Worm (Caenorhabditis elegans) whole organism, L1 larva: Measurements from ENCODE around the gene F58G1.2.

ENCODE experiments used
- C34B4.2 ChIP-seq: sonication (generic microtip); optimal IDR thresholded peaks from 2 replicates; lab custom pipeline; 2017; ENCODE audit warnings: mild to moderate bottlenecking, missing genetic modification characterization, missing compliant biosample characterization
- F16B12.6 ChIP-seq: fragments of 150-350 bp; optimal IDR thresholded peaks from 2 replicates; lab custom pipeline; 2014; ENCODE audit warnings: missing biosample characterization, missing genetic modification characterization
- aly-2 ChIP-seq: fragments of 150-350 bp; optimal IDR thresholded peaks from 2 replicates; lab custom pipeline; 2014; ENCODE audit warnings: missing biosample characterization, missing genetic modification characterization
- ama-1 ChIP-seq: fragments of 150-350 bp; optimal IDR thresholded peaks from 2 replicates; lab custom pipeline; 2014
- ceh-63 ChIP-seq: fragments of 200-800 bp; sonication (Bioruptor generic); optimal IDR thresholded peaks from 2 replicates; lab custom pipeline; 2018; ENCODE audit warnings: mild to moderate bottlenecking, missing genetic modification characterization, missing compliant biosample characterization
- ceh-82 ChIP-seq, 3 experiments: fragments of 150-350 bp in 1 of 3; sonication (generic microtip) in 2 of 3; optimal IDR thresholded peaks; 2 replicates each; lab custom pipeline; 2014 to 2017; ENCODE audit warnings: missing biosample characterization in 3 of 3, missing genetic modification characterization in 3 of 3
- ceh-90 ChIP-seq: sonication (generic microtip); optimal IDR thresholded peaks from 2 replicates; lab custom pipeline; 2016; ENCODE audit warnings: missing genetic modification characterization, missing compliant biosample characterization
- dsc-1 ChIP-seq: sonication (generic microtip); optimal IDR thresholded peaks from 2 replicates; lab custom pipeline; 2016; ENCODE audit warnings: mild to moderate bottlenecking, missing genetic modification characterization, missing compliant biosample characterization
- egl-13 ChIP-seq: sonication (generic microtip); optimal IDR thresholded peaks from 2 replicates; lab custom pipeline; 2016; ENCODE audit warnings: missing genotype, missing genetic modification reagents, missing genetic modification characterization, missing compliant biosample characterization
- egl-27 ChIP-seq, 2 experiments: fragments of 150-350 bp in 1 of 2; sonication (generic microtip); optimal IDR thresholded peaks; 3 replicates each; lab custom pipeline; 2017 to 2018; ENCODE audit warnings: missing biosample characterization in 2 of 2, missing genetic modification characterization in 2 of 2, missing genetic modification reagents in 2 of 2
- elt-2 ChIP-seq: sonication (generic microtip); optimal IDR thresholded peaks from 2 replicates; lab custom pipeline; 2016; ENCODE audit warnings: missing genetic modification characterization, mild to moderate bottlenecking, inconsistent platforms, missing compliant biosample characterization, missing genetic modification reagents
- elt-3 ChIP-seq, 6 experiments: fragments of 150-350 bp in 1 of 6; sonication (generic microtip); optimal IDR thresholded peaks; 2 replicates each; lab custom pipeline; 2017 to 2018; ENCODE audit warnings: missing biosample characterization in 6 of 6, missing genetic modification characterization in 6 of 6, inconsistent platforms in 1 of 6
- ets-5 ChIP-seq: fragments of 200-800 bp; sonication (Bioruptor generic); IDR thresholded peaks from 2 replicates; pipeline ENCODE4 v1.3.6; 2022; ENCODE audit warnings: missing genetic modification characterization, missing compliant biosample characterization
- fkh-4 ChIP-seq: sonication (generic microtip); optimal IDR thresholded peaks from 2 replicates; lab custom pipeline; 2016; ENCODE audit warnings: missing compliant biosample characterization, missing genetic modification characterization, borderline replicate concordance
- fkh-8 ChIP-seq: sonication (generic microtip); optimal IDR thresholded peaks from 2 replicates; lab custom pipeline; 2016; ENCODE audit warnings: mild to moderate bottlenecking, missing genetic modification characterization, missing compliant biosample characterization
- grh-1 ChIP-seq: fragments of 200-800 bp; sonication (Bioruptor generic); IDR thresholded peaks from 2 replicates; pipeline ENCODE4 v1.3.6; 2022; ENCODE audit warnings: missing genetic modification reagents, missing genetic modification characterization, missing compliant biosample characterization
- isw-1 ChIP-seq: fragments of 200-800 bp; sonication (Bioruptor generic); IDR thresholded peaks from 2 replicates; pipeline ENCODE4 v1.3.6; 2022; ENCODE audit warnings: missing genetic modification characterization, missing compliant biosample characterization
- jun-1 ChIP-seq: fragments of 150-350 bp; optimal IDR thresholded peaks from 2 replicates; lab custom pipeline; 2014; ENCODE audit warnings: missing biosample characterization, missing genetic modification reagents, missing genetic modification characterization
- lin-39 ChIP-seq: fragments of 150-350 bp; optimal IDR thresholded peaks from 2 replicates; lab custom pipeline; 2014; ENCODE audit warnings: missing biosample characterization, missing genetic modification reagents, missing genetic modification characterization
- lir-3 ChIP-seq: sonication (generic microtip); optimal IDR thresholded peaks from 2 replicates; lab custom pipeline; 2016; ENCODE audit warnings: mild to moderate bottlenecking, missing genetic modification characterization, moderate library complexity, missing compliant biosample characterization; ENCODE audit not compliant: poor library complexity
- lsy-2 ChIP-seq, 2 experiments: fragments of 150-350 bp; optimal IDR thresholded peaks; 2 replicates each; lab custom pipeline; 2014; ENCODE audit warnings: missing biosample characterization in 2 of 2, missing genetic modification characterization in 2 of 2
- mab-9 ChIP-seq: fragments of 200-800 bp; sonication (Bioruptor generic); IDR thresholded peaks from 2 replicates; pipeline ENCODE4 v1.3.6; 2022; ENCODE audit warnings: missing genetic modification reagents, missing genetic modification characterization, missing compliant biosample characterization
- mdl-1 ChIP-seq, 2 experiments: fragments of 150-350 bp; optimal IDR thresholded peaks; 2 replicates each; lab custom pipeline; 2014 to 2017; ENCODE audit warnings: missing biosample characterization in 2 of 2, missing genetic modification characterization in 2 of 2, inconsistent platforms in 1 of 2
- mef-2 ChIP-seq: fragments of 150-350 bp; optimal IDR thresholded peaks from 2 replicates; lab custom pipeline; 2014; ENCODE audit warnings: missing biosample characterization, missing genetic modification characterization
- nhr-12 ChIP-seq: sonication (generic microtip); optimal IDR thresholded peaks from 2 replicates; lab custom pipeline; 2017; ENCODE audit warnings: missing biosample characterization, missing genetic modification characterization
- nhr-19 ChIP-seq: fragments of 200-800 bp; sonication (Bioruptor generic); conservative IDR thresholded peaks from 2 replicates; pipeline ENCODE4 v1.3.6; 2022; ENCODE audit warnings: missing genetic modification characterization, missing compliant biosample characterization
- nhr-20 ChIP-seq: sonication (generic microtip); optimal IDR thresholded peaks from 2 replicates; lab custom pipeline; 2016; ENCODE audit warnings: mild to moderate bottlenecking, missing genetic modification characterization, missing compliant biosample characterization
- nhr-28 ChIP-seq: fragments of 150-350 bp; optimal IDR thresholded peaks from 2 replicates; lab custom pipeline; 2014; ENCODE audit warnings: missing biosample characterization, missing genetic modification characterization
- nhr-47 ChIP-seq: sonication (generic microtip); optimal IDR thresholded peaks from 2 replicates; lab custom pipeline; 2016; ENCODE audit warnings: mild to moderate bottlenecking, missing genetic modification characterization, moderate library complexity, missing compliant biosample characterization
- nhr-76 ChIP-seq: sonication (generic microtip); optimal IDR thresholded peaks from 2 replicates; lab custom pipeline; 2017; ENCODE audit warnings: missing biosample characterization, missing genetic modification characterization
- nhr-85 ChIP-seq: sonication (generic microtip); peaks from one replicate; lab custom pipeline; 2016; ENCODE audit warnings: missing genetic modification characterization, inconsistent platforms, missing compliant biosample characterization
- nhr-90 ChIP-seq: sonication (generic microtip); optimal IDR thresholded peaks from 2 replicates; lab custom pipeline; 2016; ENCODE audit warnings: mild to moderate bottlenecking, missing genetic modification characterization, missing compliant biosample characterization; ENCODE audit not compliant: poor library complexity
- pqm-1 ChIP-seq: sonication (generic microtip); optimal IDR thresholded peaks from 3 replicates; lab custom pipeline; 2017; ENCODE audit warnings: missing biosample characterization, missing genetic modification characterization
- rnt-1 ChIP-seq: sonication (generic microtip); optimal IDR thresholded peaks from 2 replicates; lab custom pipeline; 2016; ENCODE audit warnings: mild to moderate bottlenecking, missing genetic modification characterization, moderate library complexity, missing compliant biosample characterization
- snpc-4 ChIP-seq: fragments of 150-350 bp; optimal IDR thresholded peaks from 2 replicates; lab custom pipeline; 2014; ENCODE audit warnings: missing biosample characterization, missing genetic modification characterization
- snu-23 ChIP-seq: sonication (generic microtip); optimal IDR thresholded peaks from 2 replicates; lab custom pipeline; 2016; ENCODE audit warnings: missing genetic modification characterization, missing compliant biosample characterization
- sox-4 ChIP-seq: sonication (generic microtip); optimal IDR thresholded peaks from 2 replicates; lab custom pipeline; 2016; ENCODE audit warnings: missing genetic modification characterization, missing compliant biosample characterization
- sptf-1 ChIP-seq: fragments of 150-350 bp; optimal IDR thresholded peaks from 2 replicates; lab custom pipeline; 2014; ENCODE audit warnings: missing biosample characterization, missing genetic modification characterization
- sup-37 ChIP-seq: fragments of 200-800 bp; sonication (Bioruptor generic); optimal IDR thresholded peaks from 2 replicates; lab custom pipeline; 2018; ENCODE audit warnings: mild to moderate bottlenecking, missing genetic modification characterization, missing compliant biosample characterization
- swsn-7 ChIP-seq: sonication (generic microtip); optimal IDR thresholded peaks from 2 replicates; lab custom pipeline; 2016; ENCODE audit warnings: missing genetic modification characterization, missing compliant biosample characterization
- tbx-2 ChIP-seq: sonication (generic microtip); optimal IDR thresholded peaks from 2 replicates; lab custom pipeline; 2016; ENCODE audit warnings: missing genetic modification characterization, missing compliant biosample characterization
- unc-30 ChIP-seq: sonication (generic microtip); optimal IDR thresholded peaks from 2 replicates; lab custom pipeline; 2017; ENCODE audit warnings: missing biosample characterization, missing genetic modification characterization
- unc-86 ChIP-seq: sonication (generic microtip); optimal IDR thresholded peaks from 2 replicates; lab custom pipeline; 2016; ENCODE audit warnings: missing genetic modification characterization, missing compliant biosample characterization
- unc-98 ChIP-seq: fragments of 200-800 bp; sonication (Bioruptor generic); IDR thresholded peaks from 2 replicates; pipeline ENCODE4 v1.3.6; 2022; ENCODE audit warnings: missing genetic modification characterization, missing compliant biosample characterization
- vab-15 ChIP-seq: sonication (generic microtip); optimal IDR thresholded peaks from 2 replicates; lab custom pipeline; 2017; ENCODE audit warnings: missing genotype, mild to moderate bottlenecking, missing genetic modification characterization, missing compliant biosample characterization
- ztf-11 ChIP-seq, 2 experiments: sonication (generic microtip); optimal IDR thresholded peaks; 2 replicates each; lab custom pipeline; 2016 to 2017; ENCODE audit warnings: missing genetic modification characterization in 2 of 2, missing biosample characterization in 1 of 2, missing compliant biosample characterization in 1 of 2
- ztf-4 ChIP-seq: fragments of 150-350 bp; optimal IDR thresholded peaks from 2 replicates; lab custom pipeline; 2014; ENCODE audit warnings: missing biosample characterization, missing genetic modification characterization

F58G1.2 gene

ce11 chrII:12923225-12923624 lies 4.4 kb upstream of the F58G1.2 start:
- TF ChIP-seq mdl-1 (tag; optimal IDR thresholded peaks at IDR 0.05; lab: Kevin White, UChicago) (no peak), ama-1 (lab: Kevin White, UChicago) (no peak), C34B4.2 (tag; lab: Kevin White, UChicago) (no peak), lir-3 (tag; lab: Kevin White, UChicago) (no peak), vab-15 (no peak), pqm-1 (tag; lab: Kevin White, UChicago) (no peak), nhr-12 (tag; lab: Kevin White, UChicago) (no peak), ceh-82 (tag; optimal IDR thresholded peaks at IDR 0.05; lab: Kevin White, UChicago) (no peak), ceh-63 (GFP tag; lab: Kevin White, UChicago) (no peak), elt-2 (tag; lab: Kevin White, UChicago) (no peak), unc-98 (GFP tag; lab: Robert Waterston, UW) (no peak), swsn-7 (tag; lab: Kevin White, UChicago) (no peak), sup-37 (GFP tag; lab: Kevin White, UChicago) (no peak), isw-1 (GFP tag; lab: Robert Waterston, UW) (no peak), egl-27 (tag; optimal IDR thresholded peaks at IDR 0.05; lab: Kevin White, UChicago) (no peak), nhr-20 (no peak), nhr-90 (no peak), nhr-19 (no peak), mef-2 (no peak), aly-2 (tag; lab: Kevin White, UChicago) (no peak)

- TF ChIP-seq ceh-82 (tag; optimal IDR thresholded peaks at IDR 0.05; lab: Kevin White, UChicago) (no peak), F16B12.6 (tag; lab: Kevin White, UChicago) (no peak), rnt-1 (tag; lab: Kevin White, UChicago) (no peak), fkh-8 (tag; lab: Kevin White, UChicago) (no peak), fkh-4 (tag; lab: Kevin White, UChicago) (no peak), mdl-1 (tag; optimal IDR thresholded peaks at IDR 0.05; lab: Kevin White, UChicago) (no peak), swsn-7 (tag; lab: Kevin White, UChicago) (no peak), sup-37 (GFP tag; lab: Kevin White, UChicago) (no peak), unc-86 (tag; lab: Kevin White, UChicago) (no peak), mab-9 (GFP tag; lab: Robert Waterston, UW) (no peak), nhr-47 (tag; lab: Kevin White, UChicago) (no peak)
- TF ChIP-seq, all 84 proteins: peak for 0
Measured at ce11 chrII:12921478-12921877, 2.7 kb upstream of the F58G1.2 start.

ce11 chrII:12914514-12915075 lies 4.2 kb downstream of the F58G1.2 start, which contains the start of gene F35C5.12:
Gene F35C5.12 (minus strand): TSS chrII:12914564.
- TF ChIP-seq lsy-2 (tag; optimal IDR thresholded peaks at IDR 0.05; lab: Kevin White, UChicago): peak; percentile 67 to 68
- TF ChIP-seq jun-1 (tag; lab: Kevin White, UChicago): no peak
- peak; percentile 17 for TF ChIP-seq snpc-4 (tag; lab: Kevin White, UChicago)
- no peak for TF ChIP-seq unc-86 (tag; lab: Kevin White, UChicago)
- no peak for TF ChIP-seq nhr-76
- no peak for TF ChIP-seq lin-39 (tag; lab: Kevin White, UChicago)
- peak; percentile 60 for TF ChIP-seq snu-23 (GFP tag; lab: Kevin White, UChicago)
- peak in 1 of 2 experiments; percentile 74 for TF ChIP-seq ztf-11 (tag; optimal IDR thresholded peaks at IDR 0.05; lab: Kevin White, UChicago)
- TF ChIP-seq elt-3 (tag; optimal IDR thresholded peaks at IDR 0.05; lab: Kevin White, UChicago): peak in 1 of 6 experiments; percentile 14
- TF ChIP-seq dsc-1 (tag; lab: Kevin White, UChicago): peak; percentile 82
- peak; percentile 82 for TF ChIP-seq ceh-90 (tag; lab: Kevin White, UChicago)
- TF ChIP-seq aly-2 (tag; lab: Kevin White, UChicago): no peak
- peak; percentile 74 for TF ChIP-seq fkh-4 (tag; lab: Kevin White, UChicago)
- no peak for TF ChIP-seq nhr-28
- TF ChIP-seq tbx-2 (tag; lab: Kevin White, UChicago): peak; percentile 67
- peak; percentile 54 for TF ChIP-seq egl-13
- no peak for TF ChIP-seq vab-15
- TF ChIP-seq mab-9 (GFP tag; lab: Robert Waterston, UW): 0 out of 2 replicates have a peak, but pooled peaks have one; percentile 18
- no peak for TF ChIP-seq unc-30
- no peak for TF ChIP-seq isw-1 (GFP tag; lab: Robert Waterston, UW)
- TF ChIP-seq ztf-4: no peak
- TF ChIP-seq nhr-85 (tag; lab: Kevin White, UChicago): peak; percentile 85
- TF ChIP-seq nhr-20: peak; percentile 58
- TF ChIP-seq sox-4 (tag; lab: Kevin White, UChicago): peak; percentile 42
- peak; percentile 23; the same call in 1 of the 2 replicates for TF ChIP-seq unc-98 (GFP tag; lab: Robert Waterston, UW)
- no peak for TF ChIP-seq sptf-1 (tag; lab: Kevin White, UChicago)
- TF ChIP-seq ets-5: no peak
- no peak for TF ChIP-seq nhr-12 (tag; lab: Kevin White, UChicago)
- TF ChIP-seq ceh-82 (tag; optimal IDR thresholded peaks at IDR 0.05; lab: Kevin White, UChicago): peak in 1 of 3 experiments; percentile 29
- no peak for TF ChIP-seq mdl-1 (tag; optimal IDR thresholded peaks at IDR 0.05; lab: Kevin White, UChicago)
- TF ChIP-seq grh-1 (GFP tag; lab: Robert Waterston, UW): peak; percentile 34; the same call in 1 of the 2 replicates
